Worm (Caenorhabditis elegans) whole organism, L3 larva: ENCODE data around the gene T21B4.15.

Source experiments
- ZK546.5 ChIP-seq: sonication (generic microtip); optimal IDR thresholded peaks from 2 replicates; lab custom pipeline; 2017; ENCODE audit warnings: missing biosample characterization, missing genetic modification characterization
- aly-2 ChIP-seq: fragments of 150-350 bp; optimal IDR thresholded peaks from 2 replicates; lab custom pipeline; 2014; ENCODE audit warnings: missing biosample characterization, missing genetic modification characterization
- ceh-28 ChIP-seq: fragments of 150-350 bp; optimal IDR thresholded peaks from 2 replicates; lab custom pipeline; 2014; ENCODE audit warnings: missing biosample characterization, missing genetic modification reagents, missing genetic modification characterization
- ceh-82 ChIP-seq: fragments of 150-350 bp; optimal IDR thresholded peaks from 2 replicates; lab custom pipeline; 2014; ENCODE audit warnings: missing biosample characterization, missing genetic modification characterization
- daf-12 ChIP-seq: fragments of 150-350 bp; optimal IDR thresholded peaks from 2 replicates; lab custom pipeline; 2014; ENCODE audit warnings: missing biosample characterization, missing genetic modification reagents, missing genetic modification characterization
- egl-5 ChIP-seq: fragments of 150-350 bp; optimal IDR thresholded peaks from 2 replicates; lab custom pipeline; 2017; ENCODE audit warnings: missing biosample characterization, missing genetic modification reagents, missing genetic modification characterization, inconsistent platforms
- elt-1 ChIP-seq: fragments of 150-350 bp; optimal IDR thresholded peaks from 2 replicates; lab custom pipeline; 2014; ENCODE audit warnings: missing biosample characterization, missing genetic modification characterization
- elt-2 ChIP-seq: sonication (generic microtip); optimal IDR thresholded peaks from 2 replicates; lab custom pipeline; 2016; ENCODE audit warnings: missing genetic modification reagents, mild to moderate bottlenecking, missing genetic modification characterization, missing compliant biosample characterization
- elt-3 ChIP-seq, 3 experiments: fragments of 150-350 bp in 1 of 3; sonication (generic microtip) in 2 of 3; optimal IDR thresholded peaks; 2 replicates in 2 of 3; 4 replicates in 1 of 3; lab custom pipeline; 2014 to 2017; ENCODE audit warnings: missing biosample characterization in 3 of 3, missing genetic modification characterization in 3 of 3
- eor-1 ChIP-seq, 2 experiments: fragments of 150-350 bp; optimal IDR thresholded peaks; 2 replicates each; lab custom pipeline; 2014 to 2018; ENCODE audit warnings: missing biosample characterization in 2 of 2, missing genetic modification characterization in 2 of 2
- fkh-2 ChIP-seq: fragments of 150-350 bp; optimal IDR thresholded peaks from 2 replicates; lab custom pipeline; 2014; ENCODE audit warnings: missing biosample characterization, missing genetic modification reagents, missing genetic modification characterization
- fos-1 ChIP-seq: fragments of 150-350 bp; optimal IDR thresholded peaks from 2 replicates; lab custom pipeline; 2014; ENCODE audit warnings: missing biosample characterization, missing genetic modification characterization
- hmg-11 ChIP-seq: sonication (generic microtip); optimal IDR thresholded peaks from 2 replicates; lab custom pipeline; 2016; ENCODE audit warnings: missing genetic modification characterization, missing compliant biosample characterization
- jun-1 ChIP-seq: fragments of 150-350 bp; optimal IDR thresholded peaks from 2 replicates; lab custom pipeline; 2014; ENCODE audit warnings: missing biosample characterization, missing genetic modification reagents, missing genetic modification characterization
- lin-39 ChIP-seq: fragments of 150-350 bp; optimal IDR thresholded peaks from 2 replicates; lab custom pipeline; 2018; ENCODE audit warnings: missing biosample characterization, missing genetic modification reagents, missing genetic modification characterization
- mml-1 ChIP-seq: fragments of 150-350 bp; sonication (generic microtip); optimal IDR thresholded peaks from 3 replicates; lab custom pipeline; 2014; ENCODE audit warnings: missing biosample characterization, missing genetic modification characterization
- nfya-1 ChIP-seq: sonication (generic microtip); optimal IDR thresholded peaks from 2 replicates; lab custom pipeline; 2017; ENCODE audit warnings: missing genetic modification characterization, mild to moderate bottlenecking, missing compliant biosample characterization, antibody characterized with exemption, moderate library complexity; ENCODE audit not compliant: insufficient read depth
- nhr-11 ChIP-seq: fragments of 150-350 bp; optimal IDR thresholded peaks from 2 replicates; lab custom pipeline; 2014; ENCODE audit warnings: missing biosample characterization, missing genetic modification characterization
- nhr-23 ChIP-seq: fragments of 150-350 bp; optimal IDR thresholded peaks from 2 replicates; lab custom pipeline; 2014; ENCODE audit warnings: missing biosample characterization, missing genetic modification reagents, missing genetic modification characterization
- nhr-237 ChIP-seq: fragments of 150-350 bp; optimal IDR thresholded peaks from 2 replicates; lab custom pipeline; 2014; ENCODE audit warnings: missing biosample characterization, missing genetic modification characterization
- nhr-25 ChIP-seq: sonication (generic microtip); optimal IDR thresholded peaks from 2 replicates; lab custom pipeline; 2017; ENCODE audit warnings: missing biosample characterization, missing genetic modification characterization
- nhr-28 ChIP-seq: fragments of 150-350 bp; optimal IDR thresholded peaks from 2 replicates; lab custom pipeline; 2014; ENCODE audit warnings: missing biosample characterization, missing genetic modification characterization
- nhr-67 ChIP-seq: fragments of 150-350 bp; optimal IDR thresholded peaks from 2 replicates; lab custom pipeline; 2014; ENCODE audit warnings: missing biosample characterization, missing genetic modification characterization
- nhr-76 ChIP-seq: fragments of 150-350 bp; sonication (generic microtip); optimal IDR thresholded peaks from 5 replicates; lab custom pipeline; 2014; ENCODE audit warnings: missing biosample characterization, missing genetic modification characterization
- nhr-77 ChIP-seq: fragments of 150-350 bp; optimal IDR thresholded peaks from 2 replicates; lab custom pipeline; 2014; ENCODE audit warnings: missing biosample characterization, missing genetic modification characterization
- pha-4 ChIP-seq: fragments of 150-350 bp; optimal IDR thresholded peaks from 2 replicates; lab custom pipeline; 2014; ENCODE audit warnings: missing biosample characterization, missing genetic modification reagents, missing genetic modification characterization
- pqm-1 ChIP-seq: fragments of 150-350 bp; optimal IDR thresholded peaks from 2 replicates; lab custom pipeline; 2017; ENCODE audit warnings: missing biosample characterization, missing genetic modification characterization, inconsistent platforms
- sea-2 ChIP-seq: fragments of 150-350 bp; sonication (generic microtip); optimal IDR thresholded peaks from 4 replicates; lab custom pipeline; 2014; ENCODE audit warnings: missing biosample characterization, missing genetic modification reagents, missing genetic modification characterization
- skn-1 ChIP-seq: fragments of 150-350 bp; optimal IDR thresholded peaks from 2 replicates; lab custom pipeline; 2014; ENCODE audit warnings: missing biosample characterization, missing genetic modification characterization
- snpc-4 ChIP-seq: fragments of 150-350 bp; optimal IDR thresholded peaks from 2 replicates; lab custom pipeline; 2014; ENCODE audit warnings: missing biosample characterization, missing genetic modification characterization
- unc-62 ChIP-seq: fragments of 150-350 bp; sonication (generic microtip); optimal IDR thresholded peaks from 4 replicates; lab custom pipeline; 2014; ENCODE audit warnings: missing biosample characterization, missing genetic modification reagents, missing genetic modification characterization

T21B4.15 gene

DNA sequence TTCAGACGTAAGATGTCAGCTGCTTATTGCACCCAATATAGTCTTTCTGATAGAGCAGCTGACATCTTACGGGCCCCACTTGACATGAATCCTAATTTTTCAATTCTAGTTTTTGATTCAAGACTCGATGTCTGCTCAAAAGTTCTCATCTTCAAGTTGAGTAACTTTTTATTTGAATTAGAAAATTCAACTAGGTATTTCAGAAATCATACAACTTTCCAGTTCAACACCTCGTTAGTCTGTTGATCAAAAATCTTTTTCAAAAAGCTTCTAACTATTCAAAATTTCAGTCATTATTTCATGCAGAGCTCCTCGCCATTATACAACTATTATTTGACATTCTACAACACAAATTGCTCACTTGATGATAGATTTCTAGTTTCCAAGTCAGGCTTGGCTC lies 21.9 kb downstream of the T21B4.15 start, which contains the start of gene srh-73:
Gene srh-73 (plus strand): TSS at position 301 of the 400 bp plus-strand sequence.
- TF ChIP-seq elt-1 (no peak), hmg-11 (tag; lab: Kevin White, UChicago) (no peak), aly-2 (tag; lab: Kevin White, UChicago) (no peak), ceh-82 (tag; lab: Kevin White, UChicago) (no peak), nhr-237 (no peak), ceh-28 (tag; lab: Kevin White, UChicago) (no peak), daf-12 (tag; lab: Kevin White, UChicago) (no peak), fos-1 (tag; lab: Kevin White, UChicago) (no peak), eor-1 (tag; optimal IDR thresholded peaks at IDR 0.05; lab: Kevin White, UChicago) (no peak)

DNA sequence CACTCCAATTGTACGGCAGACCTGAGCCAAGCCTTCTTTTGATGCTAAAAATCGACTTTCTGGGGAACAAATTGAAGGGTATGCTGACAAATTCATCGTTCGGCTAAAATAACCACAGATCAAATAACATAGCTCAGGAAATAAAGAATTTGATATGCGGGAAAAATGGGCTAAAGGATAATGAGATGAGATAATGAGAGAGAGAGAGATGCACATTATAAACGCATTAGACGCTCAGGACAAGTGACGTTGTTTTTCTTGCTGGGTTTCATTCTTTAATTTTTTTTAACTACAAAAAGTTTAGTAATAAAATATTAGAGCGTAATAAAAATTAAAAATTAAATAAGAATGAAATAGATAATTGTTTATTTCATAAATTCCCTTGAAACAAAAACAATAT lies 24.6 kb downstream of the T21B4.15 start, which contains the start of gene srh-69:
Gene srh-69 (minus strand): TSS at position 101 of the 400 bp plus-strand sequence.
- TF ChIP-seq pha-4 (no peak), snpc-4 (tag; lab: Kevin White, UChicago) (no peak), egl-5 (tag; lab: Kevin White, UChicago) (no peak), nfya-1 (tag; lab: Kevin White, UChicago) (no peak), lin-39 (tag; lab: Kevin White, UChicago) (no peak), nhr-76 (tag; lab: Kevin White, UChicago) (no peak), elt-3 (tag; optimal IDR thresholded peaks at IDR 0.05; lab: Kevin White, UChicago) (no peak), nhr-67 (tag; lab: Kevin White, UChicago) (no peak), ceh-28 (tag; lab: Kevin White, UChicago) (no peak), jun-1 (tag; lab: Kevin White, UChicago) (no peak), unc-62 (GFP tag; lab: Kevin White, UChicago) (no peak), aly-2 (tag; lab: Kevin White, UChicago) (no peak), nhr-23 (tag; lab: Kevin White, UChicago) (no peak), sea-2 (no peak), nhr-25 (tag; lab: Kevin White, UChicago) (no peak)
- TF ChIP-seq, all 47 proteins: peak for 0

DNA sequence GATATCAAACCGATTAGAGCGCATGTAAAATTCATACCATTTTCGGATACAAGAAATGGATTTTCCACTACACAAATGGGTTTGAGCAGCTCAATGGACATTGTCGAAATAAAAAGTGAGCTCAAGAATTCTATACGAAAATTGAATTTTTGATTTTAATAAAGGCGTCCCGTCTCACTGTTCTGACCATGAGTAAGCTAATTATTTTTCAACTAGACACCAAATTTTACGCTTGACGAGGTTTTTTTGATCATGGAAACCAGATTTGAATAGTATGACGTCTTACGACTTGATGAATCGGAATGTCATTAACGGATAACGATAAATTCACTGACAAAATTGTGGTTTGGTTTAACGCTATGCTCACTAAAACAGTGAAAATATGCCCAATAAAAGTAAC lies 26.3 kb downstream of the T21B4.15 start, which contains the start of gene srh-61:
Gene srh-61 (minus strand): TSS at position 101 of the 400 bp plus-strand sequence.
- TF ChIP-seq nhr-77 (tag; lab: Kevin White, UChicago) (no peak), ZK546.5 (tag; lab: Kevin White, UChicago) (no peak), pqm-1 (tag; lab: Kevin White, UChicago) (no peak), daf-12 (tag; lab: Kevin White, UChicago) (no peak), elt-2 (tag; lab: Kevin White, UChicago) (no peak), fkh-2 (tag; lab: Kevin White, UChicago) (no peak), skn-1 (tag; lab: Kevin White, UChicago) (no peak), ceh-82 (tag; lab: Kevin White, UChicago) (no peak), aly-2 (tag; lab: Kevin White, UChicago) (no peak)

DNA sequence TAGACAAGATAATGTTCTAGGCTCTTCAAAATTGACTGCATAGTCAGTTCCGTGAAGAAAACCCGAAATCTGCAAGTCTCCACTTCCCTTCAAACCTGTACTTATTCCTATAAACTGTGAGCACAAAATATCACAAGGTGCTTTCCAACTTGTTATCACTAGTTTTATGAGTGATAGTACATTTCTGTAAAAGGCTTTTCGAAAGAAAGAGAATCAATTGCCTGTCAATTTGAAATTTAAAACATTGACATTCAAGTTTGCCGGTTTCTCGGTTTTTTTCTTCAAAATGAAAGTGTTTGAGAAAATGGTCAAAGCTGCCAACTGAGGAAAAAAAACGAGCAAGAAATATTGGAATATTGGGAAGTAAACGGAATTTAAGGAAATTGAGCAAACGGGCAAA lies 28.0 kb downstream of the T21B4.15 start:
- TF ChIP-seq elt-2 (tag; lab: Kevin White, UChicago) = peak; percentile 12
- TF ChIP-seq nhr-11 (tag; lab: Kevin White, UChicago) = no peak
- TF ChIP-seq pqm-1 (tag; lab: Kevin White, UChicago) = peak; percentile 28

DNA sequence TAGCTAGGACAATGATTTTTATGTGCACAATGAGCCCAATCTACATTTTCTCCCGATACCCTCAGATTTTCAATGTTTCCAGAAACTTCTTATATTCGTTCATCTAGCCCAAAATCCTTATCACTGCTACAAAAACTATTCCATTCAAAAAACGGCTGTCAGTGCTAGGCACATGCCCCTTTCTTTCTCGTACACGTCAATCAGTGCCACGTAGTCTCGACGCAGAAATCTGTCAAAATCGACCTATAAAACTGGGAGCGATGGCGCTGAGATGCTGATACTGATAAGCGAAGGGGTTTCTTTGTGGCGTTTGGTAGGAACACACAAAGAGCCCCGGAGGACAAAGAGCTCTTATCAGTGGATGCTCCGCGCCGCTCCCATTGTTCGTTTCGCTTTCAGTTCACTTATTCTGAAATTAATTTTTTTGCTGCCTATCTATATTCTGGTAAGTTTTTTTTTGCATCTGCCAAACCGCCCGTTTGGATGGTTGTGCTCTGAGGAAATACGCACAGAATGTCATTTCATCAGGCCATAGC lies 28.9 kb downstream of the T21B4.15 start, which contains the start of gene srh-70:
Gene srh-70 (minus strand): TSS at position 51 of the 536 bp plus-strand sequence.
- no peak for TF ChIP-seq mml-1 (tag; lab: Kevin White, UChicago)
- TF ChIP-seq nhr-28 = no peak
- peak; percentile 25 for TF ChIP-seq nfya-1 (tag; lab: Kevin White, UChicago)
- peak; percentile 89 for TF ChIP-seq pqm-1 (tag; lab: Kevin White, UChicago)
- TF ChIP-seq elt-2 (tag; lab: Kevin White, UChicago) = peak; percentile 99
